Worm (Caenorhabditis elegans) whole organism, L3 larva: Measurements from ENCODE around the gene srh-213.
"Not testable (repeated sequence)": the region's sequence is repeated elsewhere in the genome, so short reads cannot be mapped to it uniquely, and the experiment has no call there.

Source experiments
- ZK546.5 ChIP-seq: sonication (generic microtip); optimal IDR thresholded peaks from 2 replicates; lab custom pipeline; 2017; ENCODE audit warnings: missing biosample characterization, missing genetic modification characterization
- aly-2 ChIP-seq: fragments of 150-350 bp; optimal IDR thresholded peaks from 2 replicates; lab custom pipeline; 2014; ENCODE audit warnings: missing biosample characterization, missing genetic modification characterization
- ama-1 ChIP-seq: fragments of 150-350 bp; optimal IDR thresholded peaks from 2 replicates; lab custom pipeline; 2018
- ceh-28 ChIP-seq: fragments of 150-350 bp; optimal IDR thresholded peaks from 2 replicates; lab custom pipeline; 2014; ENCODE audit warnings: missing biosample characterization, missing genetic modification reagents, missing genetic modification characterization
- ceh-82 ChIP-seq: fragments of 150-350 bp; optimal IDR thresholded peaks from 2 replicates; lab custom pipeline; 2014; ENCODE audit warnings: missing biosample characterization, missing genetic modification characterization
- ceh-9 ChIP-seq: sonication (generic microtip); optimal IDR thresholded peaks from 2 replicates; lab custom pipeline; 2018; ENCODE audit warnings: missing biosample characterization, missing genetic modification characterization
- daf-12 ChIP-seq: fragments of 150-350 bp; optimal IDR thresholded peaks from 2 replicates; lab custom pipeline; 2014; ENCODE audit warnings: missing biosample characterization, missing genetic modification reagents, missing genetic modification characterization
- egl-27 ChIP-seq: sonication (generic microtip); optimal IDR thresholded peaks from 4 replicates; lab custom pipeline; 2017; ENCODE audit warnings: missing biosample characterization, missing genetic modification reagents, missing genetic modification characterization
- egl-5 ChIP-seq: fragments of 150-350 bp; optimal IDR thresholded peaks from 2 replicates; lab custom pipeline; 2017; ENCODE audit warnings: missing biosample characterization, missing genetic modification reagents, missing genetic modification characterization, inconsistent platforms
- elt-1 ChIP-seq: fragments of 150-350 bp; optimal IDR thresholded peaks from 2 replicates; lab custom pipeline; 2014; ENCODE audit warnings: missing biosample characterization, missing genetic modification characterization
- elt-2 ChIP-seq: sonication (generic microtip); optimal IDR thresholded peaks from 2 replicates; lab custom pipeline; 2016; ENCODE audit warnings: missing genetic modification reagents, mild to moderate bottlenecking, missing genetic modification characterization, missing compliant biosample characterization
- elt-3 ChIP-seq, 3 experiments: fragments of 150-350 bp in 1 of 3; sonication (generic microtip) in 2 of 3; optimal IDR thresholded peaks; 2 replicates in 2 of 3; 4 replicates in 1 of 3; lab custom pipeline; 2014 to 2017; ENCODE audit warnings: missing biosample characterization in 3 of 3, missing genetic modification characterization in 3 of 3
- eor-1 ChIP-seq, 2 experiments: fragments of 150-350 bp; optimal IDR thresholded peaks; 2 replicates each; lab custom pipeline; 2014 to 2018; ENCODE audit warnings: missing biosample characterization in 2 of 2, missing genetic modification characterization in 2 of 2
- fkh-2 ChIP-seq: fragments of 150-350 bp; optimal IDR thresholded peaks from 2 replicates; lab custom pipeline; 2014; ENCODE audit warnings: missing biosample characterization, missing genetic modification reagents, missing genetic modification characterization
- jun-1 ChIP-seq: fragments of 150-350 bp; optimal IDR thresholded peaks from 2 replicates; lab custom pipeline; 2014; ENCODE audit warnings: missing biosample characterization, missing genetic modification reagents, missing genetic modification characterization
- lsy-12 ChIP-seq: sonication (generic microtip); optimal IDR thresholded peaks from 2 replicates; lab custom pipeline; 2016; ENCODE audit warnings: mild to moderate bottlenecking, missing genetic modification characterization, missing compliant biosample characterization
- nfya-1 ChIP-seq: sonication (generic microtip); optimal IDR thresholded peaks from 2 replicates; lab custom pipeline; 2017; ENCODE audit warnings: missing genetic modification characterization, mild to moderate bottlenecking, missing compliant biosample characterization, antibody characterized with exemption, moderate library complexity; ENCODE audit not compliant: insufficient read depth
- nhr-11 ChIP-seq: fragments of 150-350 bp; optimal IDR thresholded peaks from 2 replicates; lab custom pipeline; 2014; ENCODE audit warnings: missing biosample characterization, missing genetic modification characterization
- nhr-12 ChIP-seq: fragments of 150-350 bp; optimal IDR thresholded peaks from 2 replicates; lab custom pipeline; 2014; ENCODE audit warnings: missing biosample characterization, missing genetic modification characterization
- nhr-23 ChIP-seq: fragments of 150-350 bp; optimal IDR thresholded peaks from 2 replicates; lab custom pipeline; 2014; ENCODE audit warnings: missing biosample characterization, missing genetic modification reagents, missing genetic modification characterization
- nhr-25 ChIP-seq: sonication (generic microtip); optimal IDR thresholded peaks from 2 replicates; lab custom pipeline; 2017; ENCODE audit warnings: missing biosample characterization, missing genetic modification characterization
- nhr-28 ChIP-seq: fragments of 150-350 bp; optimal IDR thresholded peaks from 2 replicates; lab custom pipeline; 2014; ENCODE audit warnings: missing biosample characterization, missing genetic modification characterization
- nhr-67 ChIP-seq: fragments of 150-350 bp; optimal IDR thresholded peaks from 2 replicates; lab custom pipeline; 2014; ENCODE audit warnings: missing biosample characterization, missing genetic modification characterization
- nhr-77 ChIP-seq: fragments of 150-350 bp; optimal IDR thresholded peaks from 2 replicates; lab custom pipeline; 2014; ENCODE audit warnings: missing biosample characterization, missing genetic modification characterization
- pha-4 ChIP-seq: fragments of 150-350 bp; optimal IDR thresholded peaks from 2 replicates; lab custom pipeline; 2014; ENCODE audit warnings: missing biosample characterization, missing genetic modification reagents, missing genetic modification characterization
- pqm-1 ChIP-seq: fragments of 150-350 bp; optimal IDR thresholded peaks from 2 replicates; lab custom pipeline; 2017; ENCODE audit warnings: missing biosample characterization, missing genetic modification characterization, inconsistent platforms
- skn-1 ChIP-seq: fragments of 150-350 bp; optimal IDR thresholded peaks from 2 replicates; lab custom pipeline; 2014; ENCODE audit warnings: missing biosample characterization, missing genetic modification characterization
- snpc-4 ChIP-seq: fragments of 150-350 bp; optimal IDR thresholded peaks from 2 replicates; lab custom pipeline; 2014; ENCODE audit warnings: missing biosample characterization, missing genetic modification characterization
- zag-1 ChIP-seq: fragments of 150-350 bp; optimal IDR thresholded peaks from 2 replicates; lab custom pipeline; 2014; ENCODE audit warnings: missing biosample characterization, missing genetic modification characterization
- ztf-11 ChIP-seq: fragments of 150-350 bp; optimal IDR thresholded peaks from 2 replicates; lab custom pipeline; 2014; ENCODE audit warnings: missing biosample characterization, missing genetic modification characterization

srh-213 gene

ce11 chrV:3579248-3579647 lies 15.6 kb downstream of the srh-213 start:
- TF ChIP-seq nhr-77 (tag; lab: Kevin White, UChicago) (no peak), lsy-12 (tag; lab: Kevin White, UChicago) (no peak), nhr-25 (tag; lab: Kevin White, UChicago) (no peak), daf-12 (no peak), elt-1 (no peak)
- TF ChIP-seq, all 47 proteins: peak for 0

- no peak for TF ChIP-seq elt-2 (tag; lab: Kevin White, UChicago)
- no peak for TF ChIP-seq ama-1
- no peak for TF ChIP-seq pha-4 (tag; lab: Kevin White, UChicago)
- TF ChIP-seq nhr-12 (tag; lab: Kevin White, UChicago): no peak
- no peak for TF ChIP-seq aly-2 (tag; lab: Kevin White, UChicago)
- no peak for TF ChIP-seq nhr-23
- no peak for TF ChIP-seq snpc-4 (tag; lab: Kevin White, UChicago)
- TF ChIP-seq ZK546.5 (tag; lab: Kevin White, UChicago): no peak
- TF ChIP-seq skn-1: no peak
- TF ChIP-seq nhr-11 (tag; lab: Kevin White, UChicago): no peak
- no peak for TF ChIP-seq ceh-28 (tag; lab: Kevin White, UChicago)
- TF ChIP-seq zag-1 (tag; lab: Kevin White, UChicago): no peak
- no peak for TF ChIP-seq ceh-9
- no peak for TF ChIP-seq ztf-11 (tag; lab: Kevin White, UChicago)
- TF ChIP-seq, all 47 proteins: peak for 0
These were observed 16.0 kb downstream of the srh-213 start, which contains the start of gene pygl-1 for ce11 chrV:3578813-3579212. pygl-1 (plus strand) TSS chrV:3579023.

- TF ChIP-seq elt-3 (tag; optimal IDR thresholded peaks at IDR 0.05; lab: Kevin White, UChicago): no peak
- no peak for TF ChIP-seq nfya-1 (tag; lab: Kevin White, UChicago)
- no peak for TF ChIP-seq aly-2 (tag; lab: Kevin White, UChicago)
- TF ChIP-seq ceh-82 (tag; lab: Kevin White, UChicago): no peak
- no peak for TF ChIP-seq jun-1 (tag; lab: Kevin White, UChicago)
- TF ChIP-seq daf-12: no peak
- TF ChIP-seq nhr-28 (tag; lab: Kevin White, UChicago): no peak
- TF ChIP-seq lsy-12 (tag; lab: Kevin White, UChicago): no peak
- no peak for TF ChIP-seq egl-27 (tag; lab: Kevin White, UChicago)
- TF ChIP-seq pqm-1 (tag; lab: Kevin White, UChicago): no peak
- no peak for TF ChIP-seq nhr-67
These were observed 19.1 kb downstream of the srh-213 start, which contains the start of gene grl-27 for ce11 chrV:3575759-3576158. grl-27 (minus strand) TSS chrV:3575859.

- not testable (repeated sequence) for TF ChIP-seq elt-1; jun-1 (tag; lab: Kevin White, UChicago); fkh-2
These were observed 22.4 kb downstream of the srh-213 start, which contains the start of gene F40C5.1 for ce11 chrV:3572408-3572807. F40C5.1 (plus strand) TSS chrV:3572708.

- not testable (repeated sequence) for TF ChIP-seq ztf-11 (tag; lab: Kevin White, UChicago); eor-1 (tag; optimal IDR thresholded peaks at IDR 0.05; lab: Kevin White, UChicago); aly-2 (tag; lab: Kevin White, UChicago)
- TF ChIP-seq, all 47 proteins: peak for 0; not testable (repeated sequence) for 47
These were observed 24.1 kb downstream of the srh-213 start, which contains the start of gene F40C5.2 for ce11 chrV:3570695-3571094. F40C5.2 (plus strand) TSS chrV:3570995.

- not testable (repeated sequence) for TF ChIP-seq nhr-67; egl-5 (tag; lab: Kevin White, UChicago); ceh-28 (tag; lab: Kevin White, UChicago)
- TF ChIP-seq, all 47 proteins: peak for 0; not testable (repeated sequence) for 47
These were observed 30.5 kb downstream of the srh-213 start, which contains the start of gene T24A6.17 for ce11 chrV:3564335-3564734. T24A6.17 (minus strand) TSS chrV:3564435.

ce11 chrV:3562824-3563223 lies 32.0 kb downstream of the srh-213 start, which contains the start of gene T24A6.16:
T24A6.16 (minus strand) TSS chrV:3562924.
- not testable (repeated sequence) for TF ChIP-seq egl-5 (tag; lab: Kevin White, UChicago); ceh-28 (tag; lab: Kevin White, UChicago); fkh-2
